Fruit fly (Drosophila melanogaster) whole organism, embryonic: Measurements from ENCODE around the gene CG4133.

Experiments used
- Aef1 ChIP-seq: fragments of 200-800 bp; sonication (Bioruptor generic); IDR thresholded peaks from 3 replicates; pipeline ENCODE4 v1.3.6; 2022; ENCODE audit warnings: missing biosample characterization, missing genetic modification characterization
- Asciz ChIP-seq: fragments of 200-800 bp; sonication (Bioruptor generic); optimal IDR thresholded peaks from 2 replicates; lab custom pipeline; 2017; ENCODE audit warnings: missing biosample characterization, mild to moderate bottlenecking, missing genetic modification characterization, missing genetic modification reagents
- BEAF-32 ChIP-seq: fragments of 200-800 bp; sonication (Bioruptor generic); optimal IDR thresholded peaks from 3 replicates; lab custom pipeline; 2017; ENCODE audit warnings: missing biosample characterization, missing genetic modification characterization, mild to moderate bottlenecking, moderate library complexity, missing genetic modification reagents
- C15 ChIP-seq: fragments of 200-800 bp; sonication (Bioruptor generic); IDR thresholded peaks from 3 replicates; pipeline ENCODE4 v1.3.6; 2022; ENCODE audit warnings: missing biosample characterization, missing genetic modification characterization
- CG10267 ChIP-seq: fragments of 200-800 bp; sonication (Bioruptor generic); optimal IDR thresholded peaks from 2 replicates; lab custom pipeline; 2018; ENCODE audit warnings: missing biosample characterization, mild to moderate bottlenecking, missing genetic modification characterization, moderate library complexity
- CG10462 ChIP-seq: fragments of 200-800 bp; sonication (Bioruptor generic); optimal IDR thresholded peaks from 2 replicates; lab custom pipeline; 2016; ENCODE audit warnings: missing biosample characterization, missing genetic modification characterization
- CG11560 ChIP-seq: fragments of 200-800 bp; sonication (Bioruptor generic); IDR thresholded peaks from 3 replicates; pipeline ENCODE4 v1.3.6; 2022; ENCODE audit warnings: missing biosample characterization, missing genetic modification characterization
- CG11723 ChIP-seq: fragments of 200-800 bp; sonication (Bioruptor generic); optimal IDR thresholded peaks from 2 replicates; lab custom pipeline; 2017; ENCODE audit warnings: missing biosample characterization, mild to moderate bottlenecking, missing genetic modification characterization
- CG12071 ChIP-seq: fragments of 200-800 bp; sonication (Bioruptor generic); optimal IDR thresholded peaks from 3 replicates; lab custom pipeline; 2018; ENCODE audit warnings: missing biosample characterization, mild to moderate bottlenecking, missing genetic modification characterization
- CG14050 ChIP-seq: fragments of 200-800 bp; sonication (Bioruptor generic); IDR thresholded peaks from 3 replicates; pipeline ENCODE4 v1.3.6; 2022; ENCODE audit warnings: missing biosample characterization, missing genetic modification characterization
- CG17802 ChIP-seq: fragments of 200-800 bp; sonication (Bioruptor generic); optimal IDR thresholded peaks from 2 replicates; lab custom pipeline; 2018; ENCODE audit warnings: missing biosample characterization, mild to moderate bottlenecking, missing genetic modification characterization, moderate library complexity
- CG3065 ChIP-seq: fragments of 200-800 bp; sonication (Bioruptor generic); optimal IDR thresholded peaks from 2 replicates; lab custom pipeline; 2016; ENCODE audit warnings: missing biosample characterization, missing genetic modification characterization
- CG3281 ChIP-seq: fragments of 200-800 bp; sonication (Bioruptor generic); optimal IDR thresholded peaks from 3 replicates; lab custom pipeline; 2017; ENCODE audit warnings: missing biosample characterization, mild to moderate bottlenecking, missing genetic modification characterization
- CG34376 ChIP-seq: fragments of 200-800 bp; sonication (Bioruptor generic); optimal IDR thresholded peaks from 2 replicates; lab custom pipeline; 2018; ENCODE audit warnings: missing biosample characterization, mild to moderate bottlenecking, missing genetic modification characterization
- CG34422 ChIP-seq: fragments of 200-800 bp; sonication (Bioruptor generic); IDR thresholded peaks from 3 replicates; pipeline ENCODE4 v1.3.6; 2022; ENCODE audit warnings: missing biosample characterization, missing genetic modification characterization
- CG6175 ChIP-seq: fragments of 200-800 bp; sonication (Bioruptor generic); IDR thresholded peaks from 3 replicates; pipeline ENCODE4 v1.3.6; 2022; ENCODE audit warnings: missing biosample characterization, missing genetic modification characterization
- CG6254 ChIP-seq: fragments of 200-800 bp; sonication (Bioruptor generic); optimal IDR thresholded peaks from 3 replicates; lab custom pipeline; 2017; ENCODE audit warnings: mild to moderate bottlenecking, missing biosample characterization, missing genetic modification reagents, missing genetic modification characterization
- CG6683 ChIP-seq: fragments of 200-800 bp; sonication (Bioruptor generic); optimal IDR thresholded peaks from 2 replicates; lab custom pipeline; 2017; ENCODE audit warnings: missing biosample characterization, mild to moderate bottlenecking, missing genetic modification characterization, missing genetic modification reagents
- CG8089 ChIP-seq: fragments of 200-800 bp; sonication (Bioruptor generic); optimal IDR thresholded peaks from 3 replicates; lab custom pipeline; 2016; ENCODE audit warnings: missing biosample characterization, missing genetic modification characterization
- CoRest ChIP-seq: fragments of 200-800 bp; sonication (Bioruptor generic); optimal IDR thresholded peaks from 3 replicates; lab custom pipeline; 2018; ENCODE audit warnings: missing biosample characterization, mild to moderate bottlenecking, missing genetic modification characterization, moderate library complexity
- D ChIP-seq, 2 experiments: fragments of 200-800 bp in 1 of 2; fragments of >200 bp in 1 of 2; sonication (Bioruptor generic) in 1 of 2; optimal IDR thresholded peaks; 2 replicates in 1 of 2; 3 replicates in 1 of 2; lab custom pipeline; 2017; ENCODE audit warnings: mild to moderate bottlenecking in 1 of 2, missing biosample characterization in 1 of 2, missing genetic modification characterization in 1 of 2, missing genetic modification reagents in 1 of 2
- Dip2 ChIP-seq: fragments of 200-800 bp; sonication (Bioruptor generic); IDR thresholded peaks from 2 replicates; pipeline ENCODE4 v1.3.6; 2022; ENCODE audit warnings: missing biosample characterization, missing genetic modification characterization
- Doc3 ChIP-seq: fragments of 200-800 bp; sonication (Bioruptor generic); IDR thresholded peaks from 3 replicates; pipeline ENCODE4 v1.3.6; 2022; ENCODE audit warnings: missing biosample characterization, missing genetic modification characterization; ENCODE audit not compliant: partially characterized antibody
- Drgx ChIP-seq: fragments of 200-800 bp; sonication (Bioruptor generic); IDR thresholded peaks from 2 replicates; pipeline ENCODE4 v1.3.6; 2022; ENCODE audit warnings: missing biosample characterization, missing genetic modification characterization
- Eip74EF ChIP-seq, 2 experiments: fragments of 200-800 bp in 1 of 2; fragments of >200 bp in 1 of 2; sonication (Bioruptor generic) in 1 of 2; optimal IDR thresholded peaks; 2 replicates each; lab custom pipeline; 2017 to 2019; ENCODE audit warnings: missing biosample characterization in 2 of 2, missing genetic modification characterization in 2 of 2, mild to moderate bottlenecking in 1 of 2, moderate library complexity in 1 of 2
- HLHmδ ChIP-seq: fragments of 200-800 bp; sonication (Bioruptor generic); optimal IDR thresholded peaks from 2 replicates; lab custom pipeline; 2018; ENCODE audit warnings: missing biosample characterization, mild to moderate bottlenecking, missing genetic modification characterization, moderate library complexity
- Hmr ChIP-seq: fragments of 200-800 bp; sonication (Bioruptor generic); optimal IDR thresholded peaks from 3 replicates; lab custom pipeline; 2017; ENCODE audit warnings: mild to moderate bottlenecking, missing biosample characterization, missing genetic modification reagents, missing genetic modification characterization
- Jarid2 ChIP-seq: fragments of 200-800 bp; sonication (Bioruptor generic); optimal IDR thresholded peaks from 3 replicates; lab custom pipeline; 2017; ENCODE audit warnings: mild to moderate bottlenecking, missing biosample characterization, missing genetic modification reagents, missing genetic modification characterization
- Mes4 ChIP-seq: fragments of 200-800 bp; sonication (Bioruptor generic); optimal IDR thresholded peaks from 2 replicates; lab custom pipeline; 2016; ENCODE audit warnings: missing biosample characterization, missing genetic modification characterization
- NFAT ChIP-seq: fragments of 200-800 bp; sonication (Bioruptor generic); IDR thresholded peaks from 2 replicates; pipeline ENCODE4 v1.3.6; 2022; ENCODE audit warnings: missing biosample characterization, missing genetic modification characterization
- Opbp ChIP-seq: fragments of 200-800 bp; sonication (Bioruptor generic); IDR thresholded peaks from 3 replicates; pipeline ENCODE4 v1.3.6; 2022; ENCODE audit warnings: missing biosample characterization, missing genetic modification characterization; ENCODE audit not compliant: partially characterized antibody
- Vsx1 ChIP-seq: fragments of 200-800 bp; sonication (Bioruptor generic); optimal IDR thresholded peaks from 2 replicates; lab custom pipeline; 2017; ENCODE audit warnings: missing biosample characterization, mild to moderate bottlenecking, missing genetic modification characterization, missing genetic modification reagents
- bab2 ChIP-seq: fragments of 200-800 bp; sonication (Bioruptor generic); optimal IDR thresholded peaks from 2 replicates; lab custom pipeline; 2016; ENCODE audit warnings: missing biosample characterization, missing genetic modification characterization
- bbx ChIP-seq: fragments of 200-800 bp; sonication (Bioruptor generic); IDR thresholded peaks from 2 replicates; pipeline ENCODE4 v1.3.6; 2022; ENCODE audit warnings: missing biosample characterization, missing genetic modification characterization; ENCODE audit not compliant: partially characterized antibody
- bowl ChIP-seq: fragments of 200-800 bp; sonication (Bioruptor generic); IDR thresholded peaks from 2 replicates; pipeline ENCODE4 v1.3.6; 2022; ENCODE audit warnings: missing biosample characterization, missing genetic modification characterization
- croc ChIP-seq: fragments of 200-800 bp; sonication (Bioruptor generic); conservative IDR thresholded peaks from 3 replicates; pipeline ENCODE4 v1.3.6; 2022; ENCODE audit warnings: missing biosample characterization, missing genetic modification characterization
- cwo ChIP-seq: fragments of 200-800 bp; sonication (Bioruptor generic); optimal IDR thresholded peaks from 3 replicates; lab custom pipeline; 2017; ENCODE audit warnings: missing biosample characterization, missing genetic modification characterization, mild to moderate bottlenecking, moderate library complexity, missing genetic modification reagents
- dati ChIP-seq: fragments of 200-800 bp; sonication (Bioruptor generic); IDR thresholded peaks from 2 replicates; pipeline ENCODE4 v1.3.6; 2022; ENCODE audit warnings: missing biosample characterization, missing genetic modification characterization
- exex ChIP-seq: fragments of 200-800 bp; sonication (Bioruptor generic); optimal IDR thresholded peaks from 4 replicates; lab custom pipeline; 2018; ENCODE audit warnings: missing biosample characterization, mild to moderate bottlenecking, missing genetic modification characterization, moderate library complexity
- gcm2 ChIP-seq: fragments of 200-800 bp; sonication (Bioruptor generic); optimal IDR thresholded peaks from 2 replicates; lab custom pipeline; 2016; ENCODE audit warnings: missing biosample characterization, missing genetic modification characterization
- gfzf ChIP-seq: fragments of 200-800 bp; sonication (Bioruptor generic); optimal IDR thresholded peaks from 2 replicates; lab custom pipeline; 2016; ENCODE audit warnings: missing biosample characterization, mild to moderate bottlenecking, missing genetic modification characterization, moderate library complexity
- odd ChIP-seq: fragments of 200-800 bp; sonication (Bioruptor generic); optimal IDR thresholded peaks from 2 replicates; lab custom pipeline; 2017; ENCODE audit warnings: missing biosample characterization, mild to moderate bottlenecking, missing genetic modification characterization
- ro ChIP-seq: fragments of 200-800 bp; sonication (Bioruptor generic); IDR thresholded peaks from 2 replicates; pipeline ENCODE4 v1.3.6; 2022; ENCODE audit warnings: missing biosample characterization, missing genetic modification characterization
- sd ChIP-seq: fragments of 200-800 bp; sonication (Bioruptor generic); optimal IDR thresholded peaks from 3 replicates; lab custom pipeline; 2018; ENCODE audit warnings: missing biosample characterization, mild to moderate bottlenecking, missing genetic modification characterization, moderate library complexity
- stc ChIP-seq: fragments of 200-800 bp; sonication (Bioruptor generic); IDR thresholded peaks from 2 replicates; pipeline ENCODE4 v1.3.6; 2022; ENCODE audit warnings: missing biosample characterization, missing genetic modification characterization
- tap ChIP-seq: fragments of 200-800 bp; optimal IDR thresholded peaks from 3 replicates; lab custom pipeline; 2019; ENCODE audit warnings: missing biosample characterization, mild to moderate bottlenecking, missing genetic modification characterization, moderate library complexity
- tio ChIP-seq: fragments of 200-800 bp; sonication (Bioruptor generic); optimal IDR thresholded peaks from 2 replicates; lab custom pipeline; 2017; ENCODE audit warnings: missing biosample characterization, missing genetic modification characterization, inconsistent platforms
- trem ChIP-seq: fragments of 200-800 bp; optimal IDR thresholded peaks from 3 replicates; lab custom pipeline; 2019; ENCODE audit warnings: missing biosample characterization, mild to moderate bottlenecking, missing genetic modification characterization, moderate library complexity
- unpg ChIP-seq: fragments of 200-800 bp; sonication (Bioruptor generic); optimal IDR thresholded peaks from 3 replicates; lab custom pipeline; 2018; ENCODE audit warnings: missing biosample characterization, mild to moderate bottlenecking, missing genetic modification characterization, moderate library complexity

The CG4133 gene

dm6 chr2L:472073-472590 is 16.8 kb downstream of the CG4133 start, which contains the start of gene CG4297 (continued):
- TF ChIP-seq CG12071 (GFP tag; lab: Kevin White, UChicago) (peak; percentile 94), Vsx1 (GFP tag; lab: Kevin White, UChicago) (peak; percentile 88), CG8089 (peak; percentile 85), odd (peak; percentile 92), tio (GFP tag; lab: Kevin White, UChicago) (peak; percentile 83), CG34376 (peak; percentile 94), CG3065 (GFP tag; lab: Kevin White, UChicago) (peak; percentile 70), CG34422 (GFP tag; lab: Robert Waterston, UW) (no peak), CG3281 (GFP tag; lab: Kevin White, UChicago) (peak; percentile 95), sd (tag; lab: Kevin White, UChicago) (peak; percentile 91), CG11723 (peak; percentile 82), CG17802 (tag; lab: Kevin White, UChicago) (peak; percentile 79), CG10267 (peak; percentile 82), trem (tag; lab: Kevin White, UChicago) (peak; percentile 67), CG6175 (GFP tag; lab: Robert Waterston, UW) (no peak), tap (tag; lab: Kevin White, UChicago) (peak; percentile 92), unpg (GFP tag; lab: Kevin White, UChicago) (peak; percentile 94), Aef1 (no peak), bowl (GFP tag; lab: Robert Waterston, UW) (no peak), NFAT (GFP tag; lab: Robert Waterston, UW) (no peak), cwo (peak; percentile 93), Asciz (GFP tag; lab: Kevin White, UChicago) (peak; percentile 94), stc (no peak), CG14050 (GFP tag; lab: Robert Waterston, UW) (no peak), CG11560 (tag; lab: Robert Waterston, UW) (no peak), Drgx (no peak), bab2 (peak; percentile 92), Eip74EF (GFP tag; optimal IDR thresholded peaks at IDR 0.05; lab: Kevin White, UChicago) (peak in 1 of 2 experiments; percentile 91), Mes4 (GFP tag; lab: Kevin White, UChicago) (peak; percentile 85), gcm2 (peak; percentile 93), bbx (GFP tag; lab: Robert Waterston, UW) (no peak), D (optimal IDR thresholded peaks at IDR 0.05; lab: Kevin White, UChicago) (no peak), D (GFP tag; optimal IDR thresholded peaks at IDR 0.05; lab: Kevin White, UChicago) (peak; percentile 90), CG6683 (GFP tag; lab: Kevin White, UChicago) (peak; percentile 88), dati (GFP tag; lab: Robert Waterston, UW) (no peak), croc (GFP tag; lab: Robert Waterston, UW) (peak; percentile 84), ro (GFP tag; lab: Robert Waterston, UW) (no peak), Jarid2 (GFP tag; lab: Kevin White, UChicago) (peak; percentile 77), Dip2 (GFP tag; lab: Robert Waterston, UW) (no peak), Doc3 (GFP tag; lab: Robert Waterston, UW) (no peak), exex (peak; percentile 61), C15 (no peak), CoRest (tag; lab: Kevin White, UChicago) (peak; percentile 92), Hmr (GFP tag; lab: Kevin White, UChicago) (peak; percentile 96), HLHmδ (GFP tag; lab: Kevin White, UChicago) (peak; percentile 4), gfzf (GFP tag; lab: Kevin White, UChicago) (no peak), BEAF-32 (GFP tag; lab: Kevin White, UChicago) (no peak), CG6254 (GFP tag; lab: Kevin White, UChicago) (peak; percentile 93), Opbp (GFP tag; lab: Robert Waterston, UW) (no peak), CG10462 (GFP tag; lab: Kevin White, UChicago) (peak; percentile 85)
